Worm (Caenorhabditis elegans): ENCODE data around the gene col-105.

DNA sequence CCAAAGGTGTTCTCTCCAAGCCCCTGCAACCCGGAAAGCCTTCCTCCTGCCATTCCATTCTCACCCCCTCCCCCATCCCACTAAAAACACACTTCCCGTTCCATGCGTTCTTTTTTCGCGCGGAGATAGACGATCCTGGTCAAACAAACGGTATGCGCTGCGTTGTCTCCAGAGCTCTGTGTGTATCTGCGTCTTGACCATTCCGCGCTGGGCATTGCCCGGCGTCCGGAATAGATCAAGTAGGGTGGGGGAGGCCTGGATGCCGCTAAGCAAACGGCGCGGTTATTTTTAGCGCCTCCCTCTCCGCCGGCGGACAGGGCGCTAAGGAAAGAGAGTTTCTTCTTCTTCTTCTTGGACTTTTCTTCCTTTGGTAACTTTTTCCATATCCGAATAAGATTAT lies 16.3 kb upstream of the col-105 start:
- TF ChIP-seq flt-1 (GFP tag; IDR thresholded peaks at IDR 0.05), result no peak
- TF ChIP-seq ref-1 (GFP tag; conservative IDR thresholded peaks at IDR 0.05), result no peak
- TF ChIP-seq cog-1 (tag; optimal IDR thresholded peaks at IDR 0.05), result no peak
- TF ChIP-seq med-1 (GFP tag; optimal IDR thresholded peaks at IDR 0.05; ENCODE audit: insufficient read depth), result no peak
- no peak for TF ChIP-seq klf-2 (GFP tag; conservative IDR thresholded peaks at IDR 0.05)
